Fruit fly (Drosophila melanogaster): ENCODE measurements around the gene kst.

The kst gene

dm6 chr3L:3399249-3399922 lies 62.7 kb downstream of the kst start:
- TF ChIP-seq CG15696 (tag; optimal IDR thresholded peaks at IDR 0.05), result peak; percentile 16
- no peak for TF ChIP-seq Jarid2 (GFP tag; optimal IDR thresholded peaks at IDR 0.05)
- TF ChIP-seq toy (GFP tag; IDR thresholded peaks at IDR 0.05), result no peak
- TF ChIP-seq gem (tag; optimal IDR thresholded peaks at IDR 0.05), result peak; percentile 36
- TF ChIP-seq CG12104 (GFP tag; optimal IDR thresholded peaks at IDR 0.05), result no peak
- no peak for TF ChIP-seq nerfin-2 (GFP tag; IDR thresholded peaks at IDR 0.05; ENCODE audit: partially characterized antibody)
- no peak for TF ChIP-seq CG9817 (tag; optimal IDR thresholded peaks at IDR 0.05)
- TF ChIP-seq CG1647 (GFP tag; optimal IDR thresholded peaks at IDR 0.05), result no peak
- peak; percentile 13 for TF ChIP-seq CG17829 (tag; optimal IDR thresholded peaks at IDR 0.05)
- TF ChIP-seq CG34376 (GFP tag; optimal IDR thresholded peaks at IDR 0.05), result no peak
- no peak for TF ChIP-seq Camta (GFP tag; optimal IDR thresholded peaks at IDR 0.05)
- no peak for TF ChIP-seq cad (GFP tag; optimal IDR thresholded peaks at IDR 0.05)
- TF ChIP-seq CG6791 (GFP tag; IDR thresholded peaks at IDR 0.05; ENCODE audit: partially characterized antibody), result no peak
- no peak for TF ChIP-seq odd (GFP tag; optimal IDR thresholded peaks at IDR 0.05)
- TF ChIP-seq CG10431 (GFP tag; optimal IDR thresholded peaks at IDR 0.05), result no peak
- no peak for TF ChIP-seq Sry-β (GFP tag; optimal IDR thresholded peaks at IDR 0.05)
- TF ChIP-seq Rx (GFP tag; IDR thresholded peaks at IDR 0.05), result no peak
- TF ChIP-seq CG2875 (GFP tag; optimal IDR thresholded peaks at IDR 0.05), result no peak
- TF ChIP-seq CG11723 (GFP tag; optimal IDR thresholded peaks at IDR 0.05), result no peak
- no peak for TF ChIP-seq fd3F (GFP tag; optimal IDR thresholded peaks at IDR 0.05)
- no peak for TF ChIP-seq CG17328 (GFP tag; IDR thresholded peaks at IDR 0.05)
- TF ChIP-seq oc (tag; optimal IDR thresholded peaks at IDR 0.05), result no peak
- TF ChIP-seq PHDP (tag; optimal IDR thresholded peaks at IDR 0.05), result no peak
- no peak for TF ChIP-seq CG7928 (GFP tag; optimal IDR thresholded peaks at IDR 0.05)
- no peak for TF ChIP-seq CG43689 (GFP tag; IDR thresholded peaks at IDR 0.05)
- no peak for TF ChIP-seq mam (GFP tag; optimal IDR thresholded peaks at IDR 0.05)
- TF ChIP-seq D19A (tag; optimal IDR thresholded peaks at IDR 0.05), result no peak
- TF ChIP-seq Drgx (GFP tag; IDR thresholded peaks at IDR 0.05), result peak; percentile 62
- TF ChIP-seq CG15011 (GFP tag; optimal IDR thresholded peaks at IDR 0.05), result no peak
- TF ChIP-seq CG11504 (tag; optimal IDR thresholded peaks at IDR 0.05), result peak; percentile 22
- TF ChIP-seq lilli (GFP tag; optimal IDR thresholded peaks at IDR 0.05), result no peak
- TF ChIP-seq vnd (GFP tag; IDR thresholded peaks at IDR 0.05; ENCODE audit: partially characterized antibody), result no peak
- TF ChIP-seq CG1529 (GFP tag; optimal IDR thresholded peaks at IDR 0.05), result no peak
- peak; percentile 11 for TF ChIP-seq unpg (GFP tag; optimal IDR thresholded peaks at IDR 0.05)
- TF ChIP-seq Sox102F (GFP tag; optimal IDR thresholded peaks at IDR 0.05), result peak; percentile 38
- TF ChIP-seq Spps (tag; optimal IDR thresholded peaks at IDR 0.05), result no peak
- no peak for TF ChIP-seq gfzf (GFP tag; optimal IDR thresholded peaks at IDR 0.05)
- TF ChIP-seq CG14667 (GFP tag; IDR thresholded peaks at IDR 0.05), result no peak
- no peak for TF ChIP-seq MESR4 (GFP tag; optimal IDR thresholded peaks at IDR 0.05)
- no peak for TF ChIP-seq CG13894 (tag; optimal IDR thresholded peaks at IDR 0.05)
- TF ChIP-seq ro (GFP tag; IDR thresholded peaks at IDR 0.05), result no peak
- TF ChIP-seq Meics (GFP tag; optimal IDR thresholded peaks at IDR 0.05), result no peak
- TF ChIP-seq C15 (GFP tag; IDR thresholded peaks at IDR 0.05), result no peak
- TF ChIP-seq nmo (GFP tag; optimal IDR thresholded peaks at IDR 0.05), result peak; percentile 18
- peak; percentile 84 for TF ChIP-seq sens (GFP tag)
- TF ChIP-seq pum (GFP tag; optimal IDR thresholded peaks at IDR 0.05), result no peak
- TF ChIP-seq ATbp (GFP tag; optimal IDR thresholded peaks at IDR 0.05), result no peak
- no peak for TF ChIP-seq Ssrp (tag; optimal IDR thresholded peaks at IDR 0.05)
- TF ChIP-seq CG6854 (GFP tag; optimal IDR thresholded peaks at IDR 0.05), result no peak
- TF ChIP-seq CG12769 (tag; optimal IDR thresholded peaks at IDR 0.05), result no peak
